Fruit fly (Drosophila melanogaster): ENCODE results near the gene Orct2.

DNA sequence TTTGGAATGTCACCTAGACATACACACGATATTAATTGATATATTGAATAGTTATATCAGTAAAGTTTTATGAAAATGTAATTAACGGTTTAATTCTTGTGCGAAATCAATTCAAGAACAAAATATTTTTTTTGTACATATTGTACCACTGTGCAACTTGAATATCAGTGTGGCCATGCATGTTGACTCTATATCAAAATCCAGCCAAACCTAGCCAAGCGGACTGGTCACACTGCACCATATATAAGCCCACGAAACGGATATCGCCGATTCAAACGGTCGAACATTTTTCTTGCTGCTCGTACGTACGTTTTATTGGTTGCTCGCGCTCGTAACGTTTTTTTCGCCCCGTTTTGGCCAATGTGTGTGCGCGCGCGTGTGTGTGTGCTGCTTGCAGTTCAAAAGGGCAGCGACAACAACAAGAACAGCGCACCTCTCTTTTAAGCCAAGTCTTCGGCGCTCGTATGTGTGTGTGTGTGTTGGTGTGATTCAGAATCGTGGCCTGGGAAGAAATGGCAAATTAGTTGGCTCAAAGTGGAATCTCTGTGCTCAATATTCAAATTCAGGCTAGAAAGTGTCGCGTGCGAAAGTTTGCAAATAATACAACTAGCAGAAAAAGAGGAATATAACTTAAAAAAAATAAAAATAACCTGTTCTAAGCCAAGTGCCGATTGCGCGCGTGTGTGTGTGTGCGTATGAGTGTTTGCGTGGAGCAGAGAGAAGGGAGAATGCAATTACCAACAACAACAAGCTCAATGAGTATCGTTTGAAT, 22.1 kb downstream of the Orct2 start, which contains the start of gene crb:
- TF ChIP-seq CTCF (optimal IDR thresholded peaks at IDR 0.05) (no peak), CG8478 (optimal IDR thresholded peaks at IDR 0.05) (no peak)
